1 fruit fly cellular context compared by ENCODE assay signal in the genomic region with DNA sequence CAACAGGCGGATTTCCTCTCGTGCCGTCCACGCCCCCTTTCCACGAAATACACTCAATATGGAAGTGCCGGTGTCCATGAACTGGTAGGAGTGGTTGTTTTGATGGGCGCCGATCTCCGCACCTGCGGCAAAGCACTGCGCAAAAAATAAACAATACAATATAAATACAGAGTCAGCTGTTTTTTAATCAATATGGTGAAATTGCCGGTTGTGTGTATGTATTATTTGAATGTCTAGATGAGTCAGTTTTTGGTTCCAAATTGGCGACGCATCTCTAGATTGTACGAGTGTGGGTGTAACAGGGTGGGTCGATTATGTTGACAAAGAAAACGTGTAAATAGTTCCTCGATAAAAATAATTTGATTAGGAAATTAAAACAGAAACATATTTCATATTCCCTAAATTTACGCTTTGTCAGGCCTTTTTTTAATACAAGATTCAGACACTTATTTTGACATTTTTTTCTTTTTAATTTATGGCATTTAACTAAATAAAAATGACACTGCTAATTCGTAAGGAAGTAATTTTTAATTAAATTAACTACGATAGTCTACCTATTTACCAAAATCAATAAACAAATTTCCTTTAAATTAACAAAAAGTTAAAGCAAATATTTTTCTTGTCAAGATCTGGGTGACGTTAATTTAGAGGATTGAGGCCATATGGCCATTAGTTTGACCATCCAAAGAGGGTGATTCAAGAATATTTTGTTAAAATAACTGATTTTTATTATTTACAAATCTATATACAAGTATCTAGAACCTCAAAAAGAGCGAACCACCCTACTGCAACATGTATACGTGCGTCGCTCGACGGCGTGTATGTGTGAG.
A peak's percentile ranks its signal among the peaks of the same experiment; 100 is the strongest.
TF ChIP-seq lines count a peak whose summit lies in the region.

No protein-coding gene starts in this region.

TF ChIP-seq in whole organism, embryonic, 481 proteins besides CTCF, POLR2A, EP300 and RAD21 (continued from another document and continues in another):
- peak in 1 of 2 experiments; percentile 71 for TF ChIP-seq insv (GFP tag; optimal IDR thresholded peaks at IDR 0.05; lab: Kevin White, UChicago)
- peak; percentile 70 for TF ChIP-seq ara (GFP tag; IDR thresholded peaks at IDR 0.05; lab: Robert Waterston, UW)
- peak; percentile 79 for TF ChIP-seq CG6654 (GFP tag; optimal IDR thresholded peaks at IDR 0.05; lab: Kevin White, UChicago)
- TF ChIP-seq kni (GFP tag; optimal IDR thresholded peaks at IDR 0.05; lab: Kevin White, UChicago), result peak; percentile 83
- peak; percentile 58 for TF ChIP-seq dati (GFP tag; IDR thresholded peaks at IDR 0.05; lab: Robert Waterston, UW)
- TF ChIP-seq Doc3 (GFP tag; IDR thresholded peaks at IDR 0.05; lab: Robert Waterston, UW; ENCODE audit: partially characterized antibody), result no peak
- peak; percentile 68 for TF ChIP-seq ewg (GFP tag; optimal IDR thresholded peaks at IDR 0.05; lab: Kevin White, UChicago)
- TF ChIP-seq Asciz (GFP tag; optimal IDR thresholded peaks at IDR 0.05; lab: Kevin White, UChicago), result peak; percentile 94
- TF ChIP-seq gem (tag; optimal IDR thresholded peaks at IDR 0.05; lab: Kevin White, UChicago), result peak; percentile 95
- peak; percentile 82 for TF ChIP-seq Blimp-1 (GFP tag; optimal IDR thresholded peaks at IDR 0.05; lab: Kevin White, UChicago)
- peak; percentile 49; the same call in 2 of the 3 replicates for TF ChIP-seq CG14050 (GFP tag; IDR thresholded peaks at IDR 0.05; lab: Robert Waterston, UW)
- peak; percentile 51 for TF ChIP-seq CG8359 (GFP tag; optimal IDR thresholded peaks at IDR 0.05; lab: Kevin White, UChicago; ENCODE audit: borderline replicate concordance)
- peak; percentile 69 for TF ChIP-seq CG14014 (GFP tag; IDR thresholded peaks at IDR 0.05; lab: Robert Waterston, UW)
- TF ChIP-seq salm (tag; optimal IDR thresholded peaks at IDR 0.05; lab: Kevin White, UChicago), result peak; percentile 72
- peak; percentile 76 for TF ChIP-seq CG6683 (GFP tag; optimal IDR thresholded peaks at IDR 0.05; lab: Kevin White, UChicago)
- TF ChIP-seq slbo (GFP tag; IDR thresholded peaks at IDR 0.05; lab: Robert Waterston, UW), result peak; percentile 73
- TF ChIP-seq CG10543 (GFP tag; optimal IDR thresholded peaks at IDR 0.05; lab: Kevin White, UChicago), result peak; percentile 95
- TF ChIP-seq Dbx (GFP tag; IDR thresholded peaks at IDR 0.05; lab: Robert Waterston, UW), result peak; percentile 41; the same call in 1 of the 3 replicates
- peak; percentile 90 for TF ChIP-seq PHDP (tag; optimal IDR thresholded peaks at IDR 0.05; lab: Kevin White, UChicago)
- peak; percentile 76 for TF ChIP-seq CG30020 (tag; optimal IDR thresholded peaks at IDR 0.05; lab: Kevin White, UChicago)
- no peak for TF ChIP-seq CG17186 (GFP tag; optimal IDR thresholded peaks at IDR 0.05; lab: Kevin White, UChicago)
- TF ChIP-seq vfl (GFP tag; optimal IDR thresholded peaks at IDR 0.05; lab: Kevin White, UChicago), result peak; percentile 54
- TF ChIP-seq sr (GFP tag; IDR thresholded peaks at IDR 0.05; lab: Robert Waterston, UW), result peak; percentile 11; the same call in 2 of the 3 replicates
- peak; percentile 54 for TF ChIP-seq trh (GFP tag; optimal IDR thresholded peaks at IDR 0.05; lab: Kevin White, UChicago)
- TF ChIP-seq CG18619 (GFP tag; optimal IDR thresholded peaks at IDR 0.05; lab: Kevin White, UChicago), result peak; percentile 95
- TF ChIP-seq z (GFP tag; IDR thresholded peaks at IDR 0.05; lab: Robert Waterston, UW), result no peak
- peak; percentile 74; the same call in 1 of the 2 replicates for TF ChIP-seq vvl (GFP tag; IDR thresholded peaks at IDR 0.05; lab: Robert Waterston, UW)
- no peak for TF ChIP-seq Dp (GFP tag; optimal IDR thresholded peaks at IDR 0.05; lab: Kevin White, UChicago)
- peak; percentile 54 for TF ChIP-seq CG4854 (GFP tag; optimal IDR thresholded peaks at IDR 0.05; lab: Kevin White, UChicago)
- peak; percentile 81 for TF ChIP-seq unpg (GFP tag; optimal IDR thresholded peaks at IDR 0.05; lab: Kevin White, UChicago)
- peak; percentile 76 for TF ChIP-seq CG8281 (tag; optimal IDR thresholded peaks at IDR 0.05; lab: Kevin White, UChicago)
- 0 out of 3 replicates have a peak, but pooled peaks have one; percentile 33 for TF ChIP-seq Optix (GFP tag; IDR thresholded peaks at IDR 0.05; lab: Robert Waterston, UW)
- no peak for TF ChIP-seq br (optimal IDR thresholded peaks at IDR 0.05; lab: Kevin White, UChicago)
- peak; percentile 8 for TF ChIP-seq gcm2 (GFP tag; optimal IDR thresholded peaks at IDR 0.05; lab: Kevin White, UChicago)
- peak; percentile 48 for TF ChIP-seq her (GFP tag; optimal IDR thresholded peaks at IDR 0.05; lab: Kevin White, UChicago)
- TF ChIP-seq mam (GFP tag; optimal IDR thresholded peaks at IDR 0.05; lab: Kevin White, UChicago), result peak; percentile 69
- TF ChIP-seq Six4 (GFP tag; optimal IDR thresholded peaks at IDR 0.05; lab: Kevin White, UChicago), result peak; percentile 67
- TF ChIP-seq sens (GFP tag; lab: Kevin White, UChicago), result peak; percentile 98
- TF ChIP-seq CG11504 (tag; optimal IDR thresholded peaks at IDR 0.05; lab: Kevin White, UChicago), result peak; percentile 94
- TF ChIP-seq sc (optimal IDR thresholded peaks at IDR 0.05; lab: Kevin White, UChicago), result no peak
- peak; percentile 87 for TF ChIP-seq sc (GFP tag; optimal IDR thresholded peaks at IDR 0.05; lab: Kevin White, UChicago)
- no peak for TF ChIP-seq stwl (tag; optimal IDR thresholded peaks at IDR 0.05; lab: Kevin White, UChicago)
- peak; percentile 85 for TF ChIP-seq Hand (GFP tag; optimal IDR thresholded peaks at IDR 0.05; lab: Kevin White, UChicago)
- TF ChIP-seq Mes4 (GFP tag; optimal IDR thresholded peaks at IDR 0.05; lab: Kevin White, UChicago), result peak; percentile 51
- TF ChIP-seq Mad (GFP tag; optimal IDR thresholded peaks at IDR 0.05; lab: Kevin White, UChicago), result peak; percentile 72
- peak; percentile 78 for TF ChIP-seq Ets65A (GFP tag; lab: Kevin White, UChicago)
- TF ChIP-seq inv (GFP tag; IDR thresholded peaks at IDR 0.05; lab: Robert Waterston, UW; ENCODE audit: partially characterized antibody), result no peak
- TF ChIP-seq dm (GFP tag; optimal IDR thresholded peaks at IDR 0.05; lab: Kevin White, UChicago), result peak; percentile 56
- TF ChIP-seq CG1792 (GFP tag; optimal IDR thresholded peaks at IDR 0.05; lab: Kevin White, UChicago), result no peak
- peak; percentile 93 for TF ChIP-seq CG15269 (tag; optimal IDR thresholded peaks at IDR 0.05; lab: Kevin White, UChicago)
- peak; percentile 84 for TF ChIP-seq Fer1 (GFP tag; optimal IDR thresholded peaks at IDR 0.05; lab: Kevin White, UChicago)
- no peak for TF ChIP-seq mirr (GFP tag; optimal IDR thresholded peaks at IDR 0.05; lab: Kevin White, UChicago)
- no peak for TF ChIP-seq CG4617 (GFP tag; optimal IDR thresholded peaks at IDR 0.05; lab: Kevin White, UChicago; ENCODE audit: borderline replicate concordance)
- no peak for TF ChIP-seq abd-A (tag; optimal IDR thresholded peaks at IDR 0.05; lab: Kevin White, UChicago)
- TF ChIP-seq E2f2 (GFP tag; IDR thresholded peaks at IDR 0.05; lab: Robert Waterston, UW), result peak; percentile 63
- TF ChIP-seq exex (tag; optimal IDR thresholded peaks at IDR 0.05; lab: Kevin White, UChicago), result peak; percentile 69
- peak; percentile 89 for TF ChIP-seq nau (GFP tag; optimal IDR thresholded peaks at IDR 0.05; lab: Kevin White, UChicago)
- TF ChIP-seq CG34224 (GFP tag; IDR thresholded peaks at IDR 0.05; lab: Robert Waterston, UW; ENCODE audit: partially characterized antibody), result no peak
- peak; percentile 61 for TF ChIP-seq HLH54F (GFP tag; optimal IDR thresholded peaks at IDR 0.05; lab: Kevin White, UChicago)
- no peak for TF ChIP-seq Lim3 (GFP tag; IDR thresholded peaks at IDR 0.05; lab: Robert Waterston, UW)
- TF ChIP-seq CG4707 (GFP tag; optimal IDR thresholded peaks at IDR 0.05; lab: Kevin White, UChicago), result peak; percentile 57
- TF ChIP-seq Hr3 (GFP tag; optimal IDR thresholded peaks at IDR 0.05; lab: Kevin White, UChicago), result peak; percentile 85
- TF ChIP-seq CkIIα-i1 (GFP tag; IDR thresholded peaks at IDR 0.05; lab: Robert Waterston, UW), result no peak
- TF ChIP-seq E2f1 (GFP tag; IDR thresholded peaks at IDR 0.05; lab: Robert Waterston, UW), result peak; percentile 64; the same call in 1 of the 2 replicates
- TF ChIP-seq h (optimal IDR thresholded peaks at IDR 0.05; lab: Kevin White, UChicago), result no peak
- TF ChIP-seq Ravus (GFP tag; IDR thresholded peaks at IDR 0.05; lab: Robert Waterston, UW), result no peak
- TF ChIP-seq CG17912 (GFP tag; optimal IDR thresholded peaks at IDR 0.05; lab: Kevin White, UChicago), result peak; percentile 43
- peak; percentile 62 for TF ChIP-seq phol (tag; optimal IDR thresholded peaks at IDR 0.05; lab: Kevin White, UChicago)
- TF ChIP-seq Jarid2 (GFP tag; optimal IDR thresholded peaks at IDR 0.05; lab: Kevin White, UChicago), result peak; percentile 73
- TF ChIP-seq gfzf (GFP tag; optimal IDR thresholded peaks at IDR 0.05; lab: Kevin White, UChicago), result no peak
- TF ChIP-seq ttk (GFP tag; IDR thresholded peaks at IDR 0.05; lab: Robert Waterston, UW), result peak; percentile 51
- peak; percentile 89 for TF ChIP-seq Nf-YC (tag; optimal IDR thresholded peaks at IDR 0.05; lab: Kevin White, UChicago)
- peak; percentile 71 for TF ChIP-seq CG2116 (GFP tag; optimal IDR thresholded peaks at IDR 0.05; lab: Kevin White, UChicago)
- peak; percentile 99 for TF ChIP-seq CG17568 (GFP tag; optimal IDR thresholded peaks at IDR 0.05; lab: Kevin White, UChicago)
- peak; percentile 96 for TF ChIP-seq CG13775 (GFP tag; optimal IDR thresholded peaks at IDR 0.05; lab: Kevin White, UChicago)
- TF ChIP-seq da (GFP tag; optimal IDR thresholded peaks at IDR 0.05; lab: Kevin White, UChicago), result no peak
- peak; percentile 87 for TF ChIP-seq CG9817 (tag; optimal IDR thresholded peaks at IDR 0.05; lab: Kevin White, UChicago)
- peak; percentile 41 for TF ChIP-seq pum (GFP tag; optimal IDR thresholded peaks at IDR 0.05; lab: Kevin White, UChicago)
- peak; percentile 50 for TF ChIP-seq jing (GFP tag; optimal IDR thresholded peaks at IDR 0.05; lab: Kevin White, UChicago)
- no peak for TF ChIP-seq Ets97D (GFP tag; optimal IDR thresholded peaks at IDR 0.05; lab: Kevin White, UChicago)
- no peak for TF ChIP-seq Hey (tag; optimal IDR thresholded peaks at IDR 0.05; lab: Kevin White, UChicago)
- TF ChIP-seq Rx (GFP tag; IDR thresholded peaks at IDR 0.05; lab: Robert Waterston, UW), result peak; percentile 60
- peak; percentile 64 for TF ChIP-seq CG11398 (GFP tag; optimal IDR thresholded peaks at IDR 0.05; lab: Kevin White, UChicago)
- peak; percentile 84 for TF ChIP-seq CG2875 (GFP tag; optimal IDR thresholded peaks at IDR 0.05; lab: Kevin White, UChicago)
- peak; percentile 63 for TF ChIP-seq CG12071 (GFP tag; optimal IDR thresholded peaks at IDR 0.05; lab: Kevin White, UChicago)
- peak; percentile 93 for TF ChIP-seq CG1233 (GFP tag; optimal IDR thresholded peaks at IDR 0.05; lab: Kevin White, UChicago)
- TF ChIP-seq Hr39 (optimal IDR thresholded peaks at IDR 0.05; lab: Kevin White, UChicago), result no peak
- TF ChIP-seq ftz-f1 (GFP tag; optimal IDR thresholded peaks at IDR 0.05; lab: Kevin White, UChicago), result no peak
- peak; percentile 72 for TF ChIP-seq CG7928 (GFP tag; optimal IDR thresholded peaks at IDR 0.05; lab: Kevin White, UChicago)
- TF ChIP-seq CG7745 (tag; optimal IDR thresholded peaks at IDR 0.05; lab: Kevin White, UChicago), result no peak
- no peak; the same call in 1 of the 2 replicates for TF ChIP-seq wdn (GFP tag; IDR thresholded peaks at IDR 0.05; lab: Robert Waterston, UW)
- peak; percentile 92 for TF ChIP-seq CG17829 (tag; optimal IDR thresholded peaks at IDR 0.05; lab: Kevin White, UChicago)
- TF ChIP-seq bbx (GFP tag; IDR thresholded peaks at IDR 0.05; lab: Robert Waterston, UW; ENCODE audit: partially characterized antibody), result no peak
- peak; percentile 69 for TF ChIP-seq shn (GFP tag; optimal IDR thresholded peaks at IDR 0.05; lab: Kevin White, UChicago)
- peak; percentile 50; the same call in 1 of the 2 replicates for TF ChIP-seq sens-2 (GFP tag; IDR thresholded peaks at IDR 0.05; lab: Robert Waterston, UW)
- peak; percentile 60 for TF ChIP-seq ap (GFP tag; IDR thresholded peaks at IDR 0.05; lab: Robert Waterston, UW)
- peak; percentile 46 for TF ChIP-seq NFAT (GFP tag; IDR thresholded peaks at IDR 0.05; lab: Robert Waterston, UW)
- TF ChIP-seq en (GFP tag; optimal IDR thresholded peaks at IDR 0.05; lab: Kevin White, UChicago), result peak; percentile 41
- peak; percentile 59 for TF ChIP-seq CG14441 (GFP tag; IDR thresholded peaks at IDR 0.05; lab: Robert Waterston, UW)
- no peak for TF ChIP-seq corto (GFP tag; optimal IDR thresholded peaks at IDR 0.05; lab: Kevin White, UChicago)
- peak; percentile 65 to 82 for TF ChIP-seq dpn (GFP tag; optimal IDR thresholded peaks at IDR 0.05; lab: Kevin White, UChicago)
- peak; percentile 50; the same call in 1 of the 2 replicates for TF ChIP-seq Nf-YA (GFP tag; IDR thresholded peaks at IDR 0.05; lab: Robert Waterston, UW)
- TF ChIP-seq CG33557 (GFP tag; optimal IDR thresholded peaks at IDR 0.05; lab: Kevin White, UChicago), result peak; percentile 90
- TF ChIP-seq Scr (GFP tag; IDR thresholded peaks at IDR 0.05; lab: Robert Waterston, UW; ENCODE audit: partially characterized antibody), result no peak
- TF ChIP-seq Adf1 (GFP tag; IDR thresholded peaks at IDR 0.05; lab: Robert Waterston, UW), result no peak
- TF ChIP-seq HmgD (GFP tag; optimal IDR thresholded peaks at IDR 0.05; lab: Kevin White, UChicago), result no peak
- peak; percentile 54; the same call in 1 of the 2 replicates for TF ChIP-seq gsb (GFP tag; IDR thresholded peaks at IDR 0.05; lab: Robert Waterston, UW)
- peak; percentile 92 for TF ChIP-seq dmrt99B (tag; optimal IDR thresholded peaks at IDR 0.05; lab: Kevin White, UChicago)
- TF ChIP-seq B-H1 (GFP tag; IDR thresholded peaks at IDR 0.05; lab: Robert Waterston, UW), result peak; percentile 61; the same call in 2 of the 3 replicates
- TF ChIP-seq onecut (GFP tag; IDR thresholded peaks at IDR 0.05; lab: Robert Waterston, UW), result peak; percentile 79
- TF ChIP-seq repo (GFP tag; optimal IDR thresholded peaks at IDR 0.05; lab: Kevin White, UChicago), result no peak
- TF ChIP-seq kah (GFP tag; optimal IDR thresholded peaks at IDR 0.05; lab: Kevin White, UChicago), result peak; percentile 79
- peak; percentile 42; the same call in 1 of the 2 replicates for TF ChIP-seq ranshi (GFP tag; IDR thresholded peaks at IDR 0.05; lab: Robert Waterston, UW)
- peak; percentile 75 for TF ChIP-seq chm (GFP tag; IDR thresholded peaks at IDR 0.05; lab: Robert Waterston, UW)
- peak; percentile 84 for TF ChIP-seq fd96Cb (tag; optimal IDR thresholded peaks at IDR 0.05; lab: Kevin White, UChicago)
- TF ChIP-seq lov (optimal IDR thresholded peaks at IDR 0.05; lab: Kevin White, UChicago), result no peak
- 0 out of 3 replicates have a peak, but pooled peaks have one; percentile 33 for TF ChIP-seq lov (GFP tag; IDR thresholded peaks at IDR 0.05; lab: Robert Waterston, UW)
- no peak for TF ChIP-seq hbn (GFP tag; IDR thresholded peaks at IDR 0.05; lab: Robert Waterston, UW; ENCODE audit: partially characterized antibody)
- TF ChIP-seq CG14710 (tag; optimal IDR thresholded peaks at IDR 0.05; lab: Kevin White, UChicago), result peak; percentile 91
- peak; percentile 79 for TF ChIP-seq CG1602 (GFP tag; optimal IDR thresholded peaks at IDR 0.05; lab: Kevin White, UChicago)
